Fruit fly (Drosophila melanogaster) whole organism, pupa: ENCODE data around the gene Fer1HCH.
A peak's percentile ranks its signal among the peaks of the same experiment; 100 is the strongest.

Source experiments
- CG13204 ChIP-seq: fragments of 200-800 bp; sonication (Bioruptor generic); optimal IDR thresholded peaks from 2 replicates; lab custom pipeline; 2018; ENCODE audit warnings: missing biosample characterization, mild to moderate bottlenecking, missing genetic modification characterization, moderate library complexity
- CG14655 ChIP-seq: fragments of 200-800 bp; sonication (Bioruptor generic); optimal IDR thresholded peaks from 3 replicates; lab custom pipeline; 2017; ENCODE audit warnings: mild to moderate bottlenecking, missing biosample characterization, missing genetic modification reagents, missing genetic modification characterization
- CG32121 ChIP-seq: fragments of 200-800 bp; sonication (Bioruptor generic); IDR thresholded peaks from 2 replicates; pipeline ENCODE4 v1.3.6; 2022; ENCODE audit warnings: missing biosample characterization, missing genetic modification characterization
- CG9948 ChIP-seq: fragments of 200-800 bp; sonication (Bioruptor generic); optimal IDR thresholded peaks from 2 replicates; lab custom pipeline; 2018; ENCODE audit warnings: missing biosample characterization, mild to moderate bottlenecking, missing genetic modification characterization, moderate library complexity
- EcR ChIP-seq: fragments of 200-800 bp; sonication (Bioruptor generic); optimal IDR thresholded peaks from 3 replicates; lab custom pipeline; 2019; ENCODE audit warnings: missing biosample characterization, missing genetic modification characterization, mild to moderate bottlenecking, moderate library complexity, missing genetic modification reagents
- fd96Ca ChIP-seq: fragments of 200-800 bp; sonication (Bioruptor generic); IDR thresholded peaks from 3 replicates; pipeline ENCODE4 v1.3.6; 2022; ENCODE audit warnings: missing biosample characterization, missing genetic modification characterization

DNA sequence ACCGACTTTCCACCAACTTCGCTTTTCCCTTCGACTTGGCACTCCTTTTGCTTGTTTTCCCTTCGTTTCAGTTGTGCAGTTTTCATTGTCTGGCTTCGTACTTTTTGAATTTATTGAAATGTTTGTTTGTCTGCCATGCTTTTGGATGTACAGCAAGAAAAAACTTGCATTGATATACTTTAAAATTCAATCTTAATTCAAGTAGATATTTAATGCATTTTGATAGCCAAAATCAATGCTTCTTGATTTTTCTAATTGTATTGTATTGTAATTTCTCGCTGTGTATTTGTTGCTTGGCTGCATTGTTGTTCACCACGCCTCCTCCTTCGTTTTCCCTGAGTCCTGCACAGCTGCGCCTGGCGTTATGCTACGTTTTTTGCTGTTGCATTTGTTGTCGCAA lies 33.2 kb downstream of the Fer1HCH start:
- 0 out of 3 replicates have a peak, but pooled peaks have one; percentile 10 for TF ChIP-seq fd96Ca (GFP tag; lab: Robert Waterston, UW)
- TF ChIP-seq CG14655 (GFP tag; lab: Kevin White, UChicago) = peak; percentile 39
- TF ChIP-seq CG13204 (GFP tag; lab: Kevin White, UChicago) = no peak
- no peak for TF ChIP-seq CG32121 (GFP tag; lab: Robert Waterston, UW)
- TF ChIP-seq CG9948 (tag; lab: Kevin White, UChicago) = peak; percentile 31
- TF ChIP-seq EcR (GFP tag; lab: Kevin White, UChicago) = no peak
